Worm (Caenorhabditis elegans) whole organism, late embryonic: ENCODE data around the gene str-145.

Source experiments
- F13H6.1 ChIP-seq: sonication (generic microtip); optimal IDR thresholded peaks from 2 replicates; lab custom pipeline; 2016; ENCODE audit warnings: missing genetic modification characterization, missing compliant biosample characterization
- ama-1 ChIP-seq: fragments of 150-350 bp; optimal IDR thresholded peaks from 2 replicates; lab custom pipeline; 2014
- ceh-6 ChIP-seq: fragments of 200-800 bp; sonication (Bioruptor generic); optimal IDR thresholded peaks from 2 replicates; lab custom pipeline; 2018; ENCODE audit warnings: mild to moderate bottlenecking, missing genetic modification characterization, missing compliant biosample characterization
- elt-2 ChIP-seq: sonication (generic microtip); optimal IDR thresholded peaks from 2 replicates; lab custom pipeline; 2016; ENCODE audit warnings: missing genetic modification reagents, missing genetic modification characterization, missing compliant biosample characterization
- hlh-15 ChIP-seq: sonication (generic microtip); optimal IDR thresholded peaks from 2 replicates; lab custom pipeline; 2016; ENCODE audit warnings: missing genetic modification characterization, missing compliant biosample characterization
- hlh-30 ChIP-seq: sonication (generic microtip); optimal IDR thresholded peaks from 2 replicates; lab custom pipeline; 2017; ENCODE audit warnings: antibody characterized with exemption, missing genetic modification characterization, missing compliant biosample characterization; ENCODE audit not compliant: insufficient read depth
- nhr-11 ChIP-seq: fragments of 150-350 bp; optimal IDR thresholded peaks from 2 replicates; lab custom pipeline; 2014; ENCODE audit warnings: missing biosample characterization, missing genetic modification characterization
- pha-2 ChIP-seq: sonication (generic microtip); optimal IDR thresholded peaks from 2 replicates; lab custom pipeline; 2017; ENCODE audit warnings: mild to moderate bottlenecking, missing genetic modification characterization, missing compliant biosample characterization
- pha-4 ChIP-seq: fragments of 150-350 bp; optimal IDR thresholded peaks from 2 replicates; lab custom pipeline; 2018; ENCODE audit warnings: missing biosample characterization, missing genetic modification reagents, missing genetic modification characterization
- pqm-1 ChIP-seq: sonication (generic microtip); optimal IDR thresholded peaks from 2 replicates; lab custom pipeline; 2016; ENCODE audit warnings: missing genetic modification characterization, missing compliant biosample characterization
- sox-4 ChIP-seq: sonication (generic microtip); optimal IDR thresholded peaks from 2 replicates; lab custom pipeline; 2017; ENCODE audit warnings: mild to moderate bottlenecking, missing genetic modification characterization, inconsistent platforms, missing compliant biosample characterization
- zip-5 ChIP-seq: sonication (generic microtip); optimal IDR thresholded peaks from 2 replicates; lab custom pipeline; 2016; ENCODE audit warnings: missing genetic modification characterization, missing compliant biosample characterization

DNA sequence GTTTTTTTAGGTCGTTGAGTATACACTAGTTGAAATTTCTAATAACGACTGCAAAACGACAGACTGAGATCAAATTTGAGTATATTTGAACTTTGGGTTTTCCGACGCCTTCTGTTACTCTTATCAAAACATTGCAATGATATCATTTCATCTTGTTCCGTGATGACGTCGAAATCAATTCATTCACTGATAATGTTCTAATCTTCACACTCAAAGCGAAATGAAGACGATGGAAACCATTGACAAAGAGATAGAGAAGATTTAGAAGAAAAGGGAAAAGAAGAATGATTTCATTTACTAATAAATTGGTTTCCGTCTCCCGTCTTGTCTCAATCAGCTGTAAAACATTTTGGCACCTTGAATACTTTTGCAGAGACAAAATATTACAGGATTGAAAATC lies 25.0 kb downstream of the str-145 start:
- no peak for TF ChIP-seq zip-5 (tag; lab: Kevin White, UChicago)
- no peak for TF ChIP-seq sox-4 (tag; lab: Kevin White, UChicago)
- TF ChIP-seq pqm-1 = no peak
- TF ChIP-seq nhr-11 (tag; lab: Kevin White, UChicago) = no peak
- no peak for TF ChIP-seq hlh-15 (tag; lab: Kevin White, UChicago)
- no peak for TF ChIP-seq elt-2 (tag; lab: Kevin White, UChicago)
- TF ChIP-seq pha-2 (tag; lab: Kevin White, UChicago) = no peak
- no peak for TF ChIP-seq ceh-6 (GFP tag; lab: Kevin White, UChicago)
- no peak for TF ChIP-seq ama-1 (lab: Kevin White, UChicago)
- TF ChIP-seq F13H6.1 (tag; lab: Kevin White, UChicago) = no peak
- TF ChIP-seq hlh-30 (tag; lab: Kevin White, UChicago) = no peak
- TF ChIP-seq pha-4 = no peak
